Worm (Caenorhabditis elegans) whole organism, early embryonic: ENCODE measurements around the gene C30A5.10.

ENCODE experiments used
- F13C5.2 ChIP-seq: sonication (generic microtip); optimal IDR thresholded peaks from 2 replicates; lab custom pipeline; 2017; ENCODE audit warnings: mild to moderate bottlenecking, missing genetic modification characterization, inconsistent platforms, missing compliant biosample characterization
- ama-1 ChIP-seq: fragments of 150-350 bp; optimal IDR thresholded peaks from 2 replicates; lab custom pipeline; 2014
- tbx-11 ChIP-seq: fragments of 200-800 bp; sonication (Bioruptor generic); IDR thresholded peaks from 2 replicates; pipeline ENCODE4 v1.3.6; 2022; ENCODE audit warnings: missing genetic modification characterization, missing compliant biosample characterization

DNA sequence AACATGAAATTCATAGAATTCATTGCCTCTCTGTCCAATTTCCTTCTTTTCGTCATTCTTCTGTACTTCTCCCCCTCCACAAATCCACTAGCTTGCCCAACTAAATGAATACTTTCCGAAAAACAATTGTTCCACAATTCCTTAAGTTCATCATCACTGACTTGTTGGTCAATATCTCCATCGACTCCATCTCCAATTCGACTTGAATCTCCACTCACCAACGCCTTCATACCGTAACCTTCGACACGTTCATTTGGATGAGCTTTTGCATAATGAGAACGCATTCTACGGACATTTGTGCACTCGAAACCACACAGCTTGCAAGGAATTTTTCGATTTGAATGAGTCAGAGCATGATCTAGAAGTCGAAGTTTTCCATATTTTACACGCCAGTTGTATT lies 31.3 kb upstream of the C30A5.10 start:
- TF ChIP-seq ama-1 (no peak), F13C5.2 (tag; lab: Kevin White, UChicago) (no peak), tbx-11 (no peak)
